Fruit fly (Drosophila melanogaster) whole organism, embryonic: ENCODE data around the gene SkpC.

Experiments
- Antp ChIP-seq: fragments of 200-800 bp; sonication (Bioruptor generic); optimal IDR thresholded peaks from 3 replicates; lab custom pipeline; 2016; ENCODE audit warnings: missing biosample characterization, missing genetic modification characterization
- CG10209 ChIP-seq: fragments of 200-800 bp; sonication (Bioruptor generic); optimal IDR thresholded peaks from 3 replicates; lab custom pipeline; 2017; ENCODE audit warnings: missing biosample characterization, mild to moderate bottlenecking, missing genetic modification characterization, missing genetic modification reagents
- CG10543 ChIP-seq: fragments of 200-800 bp; sonication (Bioruptor generic); optimal IDR thresholded peaks from 3 replicates; lab custom pipeline; 2017; ENCODE audit warnings: missing biosample characterization, mild to moderate bottlenecking, missing genetic modification characterization, moderate library complexity
- CG12219 ChIP-seq: fragments of 200-800 bp; sonication (Bioruptor generic); optimal IDR thresholded peaks from 3 replicates; lab custom pipeline; 2018; ENCODE audit warnings: missing biosample characterization, mild to moderate bottlenecking, missing genetic modification characterization
- CG12769 ChIP-seq: fragments of 200-800 bp; sonication (Bioruptor generic); optimal IDR thresholded peaks from 2 replicates; lab custom pipeline; 2019; ENCODE audit warnings: missing biosample characterization, mild to moderate bottlenecking, missing genetic modification characterization, moderate library complexity
- CG13424 ChIP-seq: fragments of 200-800 bp; sonication (Bioruptor generic); optimal IDR thresholded peaks from 2 replicates; lab custom pipeline; 2019; ENCODE audit warnings: missing biosample characterization, mild to moderate bottlenecking, missing genetic modification characterization, moderate library complexity
- CG1602 ChIP-seq: fragments of 200-800 bp; sonication (Bioruptor generic); optimal IDR thresholded peaks from 3 replicates; lab custom pipeline; 2016; ENCODE audit warnings: missing biosample characterization, missing genetic modification characterization
- CG16779 ChIP-seq: fragments of 200-800 bp; sonication (Bioruptor generic); IDR thresholded peaks from 2 replicates; pipeline ENCODE4 v1.3.6; 2022; ENCODE audit warnings: missing biosample characterization, missing genetic modification characterization
- CG17186 ChIP-seq: fragments of 200-800 bp; sonication (Bioruptor generic); optimal IDR thresholded peaks from 3 replicates; lab custom pipeline; 2017; ENCODE audit warnings: missing biosample characterization, missing genetic modification reagents, missing genetic modification characterization
- CG30020 ChIP-seq: fragments of 200-800 bp; optimal IDR thresholded peaks from 2 replicates; lab custom pipeline; 2019; ENCODE audit warnings: missing biosample characterization, mild to moderate bottlenecking, missing genetic modification characterization, moderate library complexity
- CG43689 ChIP-seq: fragments of 200-800 bp; sonication (Bioruptor generic); IDR thresholded peaks from 2 replicates; pipeline ENCODE4 v1.3.6; 2022; ENCODE audit warnings: missing biosample characterization, missing genetic modification characterization
- CG4820 ChIP-seq: fragments of 200-800 bp; sonication (Bioruptor generic); optimal IDR thresholded peaks from 3 replicates; lab custom pipeline; 2016; ENCODE audit warnings: missing biosample characterization, missing genetic modification characterization
- CG6175 ChIP-seq: fragments of 200-800 bp; sonication (Bioruptor generic); IDR thresholded peaks from 3 replicates; pipeline ENCODE4 v1.3.6; 2022; ENCODE audit warnings: missing biosample characterization, missing genetic modification characterization
- CG6854 ChIP-seq: fragments of 200-800 bp; sonication (Bioruptor generic); optimal IDR thresholded peaks from 3 replicates; lab custom pipeline; 2017; ENCODE audit warnings: missing biosample characterization, mild to moderate bottlenecking, missing genetic modification characterization
- CG7271 ChIP-seq: fragments of 200-800 bp; sonication (Bioruptor generic); optimal IDR thresholded peaks from 2 replicates; lab custom pipeline; 2018; ENCODE audit warnings: missing biosample characterization, mild to moderate bottlenecking, missing genetic modification characterization, moderate library complexity
- CG7556 ChIP-seq: fragments of 200-800 bp; sonication (Bioruptor generic); optimal IDR thresholded peaks from 2 replicates; lab custom pipeline; 2017; ENCODE audit warnings: missing biosample characterization, mild to moderate bottlenecking, missing genetic modification characterization
- CG7786 ChIP-seq: fragments of 200-800 bp; sonication (Bioruptor generic); optimal IDR thresholded peaks from 2 replicates; lab custom pipeline; 2016; ENCODE audit warnings: missing biosample characterization, missing genetic modification characterization
- CG8944 ChIP-seq: fragments of 200-800 bp; sonication (Bioruptor generic); optimal IDR thresholded peaks from 3 replicates; lab custom pipeline; 2016; ENCODE audit warnings: missing biosample characterization, missing genetic modification characterization
- CG9817 ChIP-seq: fragments of 200-800 bp; sonication (Bioruptor generic); optimal IDR thresholded peaks from 2 replicates; lab custom pipeline; 2018; ENCODE audit warnings: missing biosample characterization, mild to moderate bottlenecking, missing genetic modification characterization, moderate library complexity
- D ChIP-seq, 2 experiments: fragments of 200-800 bp in 1 of 2; fragments of >200 bp in 1 of 2; sonication (Bioruptor generic) in 1 of 2; optimal IDR thresholded peaks; 2 replicates in 1 of 2; 3 replicates in 1 of 2; lab custom pipeline; 2017; ENCODE audit warnings: mild to moderate bottlenecking in 1 of 2, missing biosample characterization in 1 of 2, missing genetic modification characterization in 1 of 2, missing genetic modification reagents in 1 of 2
- Elba2 ChIP-seq: fragments of 200-800 bp; sonication (Bioruptor generic); optimal IDR thresholded peaks from 3 replicates; lab custom pipeline; 2016; ENCODE audit warnings: missing biosample characterization, missing genetic modification characterization
- H15 ChIP-seq: fragments of 200-800 bp; sonication (Bioruptor generic); IDR thresholded peaks from 3 replicates; pipeline ENCODE4 v1.3.6; 2022; ENCODE audit warnings: missing biosample characterization, missing genetic modification characterization
- HLH54F ChIP-seq: fragments of 200-800 bp; sonication (Bioruptor generic); optimal IDR thresholded peaks from 3 replicates; lab custom pipeline; 2016; ENCODE audit warnings: missing biosample characterization, missing genetic modification characterization
- HLHmδ ChIP-seq: fragments of 200-800 bp; sonication (Bioruptor generic); optimal IDR thresholded peaks from 2 replicates; lab custom pipeline; 2018; ENCODE audit warnings: missing biosample characterization, mild to moderate bottlenecking, missing genetic modification characterization, moderate library complexity
- Rfx ChIP-seq: fragments of 200-800 bp; sonication (Bioruptor generic); IDR thresholded peaks from 2 replicates; pipeline ENCODE4 v1.3.6; 2022; ENCODE audit warnings: missing biosample characterization, missing genetic modification characterization
- Six4 ChIP-seq: fragments of 200-800 bp; sonication (Bioruptor generic); optimal IDR thresholded peaks from 2 replicates; lab custom pipeline; 2016; ENCODE audit warnings: missing biosample characterization, missing genetic modification characterization
- Sry-β ChIP-seq: fragments of 200-800 bp; sonication (Bioruptor generic); optimal IDR thresholded peaks from 2 replicates; lab custom pipeline; 2018; ENCODE audit warnings: missing biosample characterization, mild to moderate bottlenecking, missing genetic modification characterization, moderate library complexity
- Tbp ChIP-seq: fragments of >200 bp; optimal IDR thresholded peaks from 2 replicates; lab custom pipeline; 2018; ENCODE audit warnings: missing biosample characterization, missing genetic modification characterization
- Usf ChIP-seq: fragments of 200-800 bp; sonication (Bioruptor generic); optimal IDR thresholded peaks from 2 replicates; lab custom pipeline; 2017; ENCODE audit warnings: missing genotype, missing biosample characterization, missing genetic modification characterization
- Vsx1 ChIP-seq: fragments of 200-800 bp; sonication (Bioruptor generic); optimal IDR thresholded peaks from 2 replicates; lab custom pipeline; 2017; ENCODE audit warnings: missing biosample characterization, mild to moderate bottlenecking, missing genetic modification characterization, missing genetic modification reagents
- Xrp1 ChIP-seq: fragments of 200-800 bp; sonication (Bioruptor generic); IDR thresholded peaks from 2 replicates; pipeline ENCODE4 v1.3.6; 2022; ENCODE audit warnings: missing biosample characterization, missing genetic modification characterization
- crc ChIP-seq: fragments of 200-800 bp; sonication (Bioruptor generic); optimal IDR thresholded peaks from 2 replicates; lab custom pipeline; 2016; ENCODE audit warnings: missing biosample characterization, missing genetic modification characterization
- cwo ChIP-seq: fragments of 200-800 bp; sonication (Bioruptor generic); optimal IDR thresholded peaks from 3 replicates; lab custom pipeline; 2017; ENCODE audit warnings: missing biosample characterization, missing genetic modification characterization, mild to moderate bottlenecking, moderate library complexity, missing genetic modification reagents
- exex ChIP-seq: fragments of 200-800 bp; sonication (Bioruptor generic); optimal IDR thresholded peaks from 4 replicates; lab custom pipeline; 2018; ENCODE audit warnings: missing biosample characterization, mild to moderate bottlenecking, missing genetic modification characterization, moderate library complexity
- gfzf ChIP-seq: fragments of 200-800 bp; sonication (Bioruptor generic); optimal IDR thresholded peaks from 2 replicates; lab custom pipeline; 2016; ENCODE audit warnings: missing biosample characterization, mild to moderate bottlenecking, missing genetic modification characterization, moderate library complexity
- insv ChIP-seq, 2 experiments: fragments of 200-800 bp; sonication (Bioruptor generic); optimal IDR thresholded peaks; 3 replicates each; lab custom pipeline; 2016 to 2018; ENCODE audit warnings: missing biosample characterization in 2 of 2, missing genetic modification characterization in 2 of 2
- ken ChIP-seq: fragments of 200-800 bp; sonication (Bioruptor generic); IDR thresholded peaks from 3 replicates; pipeline ENCODE4 v1.3.6; 2022; ENCODE audit warnings: missing biosample characterization, missing genetic modification characterization
- lab ChIP-seq: fragments of 200-800 bp; sonication (Bioruptor generic); optimal IDR thresholded peaks from 3 replicates; lab custom pipeline; 2017; ENCODE audit warnings: missing biosample characterization, missing genetic modification characterization, mild to moderate bottlenecking, moderate library complexity, missing genetic modification reagents
- luna ChIP-seq: fragments of 200-800 bp; sonication (Bioruptor generic); optimal IDR thresholded peaks from 2 replicates; lab custom pipeline; 2016; ENCODE audit warnings: missing biosample characterization, missing genetic modification characterization
- maf-S ChIP-seq: fragments of 200-800 bp; sonication (Bioruptor generic); optimal IDR thresholded peaks from 2 replicates; lab custom pipeline; 2016; ENCODE audit warnings: missing biosample characterization, missing genetic modification characterization
- peb ChIP-seq: fragments of 200-800 bp; sonication (Bioruptor generic); IDR thresholded peaks from 2 replicates; pipeline ENCODE4 v1.3.6; 2022; ENCODE audit warnings: missing biosample characterization, missing genetic modification characterization
- pita ChIP-seq: fragments of 200-800 bp; sonication (Bioruptor generic); optimal IDR thresholded peaks from 2 replicates; lab custom pipeline; 2017; ENCODE audit warnings: missing biosample characterization, mild to moderate bottlenecking, missing genetic modification characterization
- sens ChIP-seq: fragments of 200-800 bp; sonication (Bioruptor generic); peaks from one replicate; lab custom pipeline; 2016; ENCODE audit warnings: missing biosample characterization, missing genetic modification characterization
- shn ChIP-seq: fragments of 200-800 bp; sonication (Bioruptor generic); optimal IDR thresholded peaks from 3 replicates; lab custom pipeline; 2016; ENCODE audit warnings: missing biosample characterization, missing genetic modification characterization
- sr ChIP-seq: fragments of 200-800 bp; sonication (Bioruptor generic); IDR thresholded peaks from 3 replicates; pipeline ENCODE4 v1.3.6; 2022; ENCODE audit warnings: missing biosample characterization, missing genetic modification characterization
- trem ChIP-seq: fragments of 200-800 bp; optimal IDR thresholded peaks from 3 replicates; lab custom pipeline; 2019; ENCODE audit warnings: missing biosample characterization, mild to moderate bottlenecking, missing genetic modification characterization, moderate library complexity
- twi ChIP-seq: fragments of 200-800 bp; optimal IDR thresholded peaks from 2 replicates; lab custom pipeline; 2019; ENCODE audit warnings: missing biosample characterization, mild to moderate bottlenecking, missing genetic modification characterization, moderate library complexity
- unc-4 ChIP-seq: fragments of 200-800 bp; sonication (Bioruptor generic); IDR thresholded peaks from 2 replicates; pipeline ENCODE4 v1.3.6; 2022; ENCODE audit warnings: missing biosample characterization, missing genetic modification characterization; ENCODE audit not compliant: partially characterized antibody
- yki ChIP-seq: fragments of >200 bp; optimal IDR thresholded peaks from 3 replicates; lab custom pipeline; 2018

SkpC gene

dm6 chrX:19851095-19851988 is 35.5 kb downstream of the SkpC start (continued):
- no peak for TF ChIP-seq CG17186
- TF ChIP-seq CG10543 (GFP tag; lab: Kevin White, UChicago): no peak
- TF ChIP-seq peb (GFP tag; lab: Robert Waterston, UW): no peak
- TF ChIP-seq CG7786: no peak
- no peak for TF ChIP-seq CG12769 (tag; lab: Kevin White, UChicago)
- no peak for TF ChIP-seq CG43689 (GFP tag; lab: Robert Waterston, UW)
- TF ChIP-seq Six4 (GFP tag; lab: Kevin White, UChicago): no peak
- peak; percentile 54 to 94 for TF ChIP-seq insv (GFP tag; optimal IDR thresholded peaks at IDR 0.05; lab: Kevin White, UChicago)
- TF ChIP-seq twi (tag; lab: Kevin White, UChicago): no peak
- TF ChIP-seq luna (GFP tag; lab: Kevin White, UChicago): no peak
- no peak for TF ChIP-seq CG8944 (GFP tag; lab: Kevin White, UChicago)
- TF ChIP-seq crc (GFP tag; lab: Kevin White, UChicago): no peak
- no peak for TF ChIP-seq CG13424 (tag; lab: Kevin White, UChicago)
- TF ChIP-seq D (optimal IDR thresholded peaks at IDR 0.05; lab: Kevin White, UChicago): peak; percentile 21
- TF ChIP-seq D (GFP tag; optimal IDR thresholded peaks at IDR 0.05; lab: Kevin White, UChicago): no peak
- no peak for TF ChIP-seq shn (GFP tag; lab: Kevin White, UChicago)
- TF ChIP-seq Vsx1 (GFP tag; lab: Kevin White, UChicago): no peak
- TF ChIP-seq lab: no peak
- no peak for TF ChIP-seq CG7271 (tag; lab: Kevin White, UChicago)
- TF ChIP-seq yki: peak; percentile 57
- no peak for TF ChIP-seq CG1602 (GFP tag; lab: Kevin White, UChicago)
- TF ChIP-seq CG6854 (GFP tag; lab: Kevin White, UChicago): no peak
- no peak for TF ChIP-seq Rfx (GFP tag; lab: Robert Waterston, UW)
- TF ChIP-seq CG7556 (GFP tag; lab: Kevin White, UChicago): no peak
- no peak for TF ChIP-seq unc-4 (GFP tag; lab: Robert Waterston, UW)
- no peak for TF ChIP-seq trem (tag; lab: Kevin White, UChicago)
- no peak for TF ChIP-seq gfzf (GFP tag; lab: Kevin White, UChicago)
- no peak for TF ChIP-seq CG12219
- no peak for TF ChIP-seq maf-S (GFP tag; lab: Kevin White, UChicago)
- no peak for TF ChIP-seq Usf (GFP tag; lab: Kevin White, UChicago)
- TF ChIP-seq Sry-β (GFP tag; lab: Kevin White, UChicago): no peak
- no peak for TF ChIP-seq CG9817 (tag; lab: Kevin White, UChicago)
- TF ChIP-seq Antp (GFP tag; lab: Kevin White, UChicago): no peak
- no peak for TF ChIP-seq HLH54F
- TF ChIP-seq CG30020 (tag; lab: Kevin White, UChicago): no peak
- no peak for TF ChIP-seq Xrp1
- no peak for TF ChIP-seq H15
- TF ChIP-seq exex (tag; lab: Kevin White, UChicago): no peak
- no peak for TF ChIP-seq CG4820 (GFP tag; lab: Kevin White, UChicago)
- no peak for TF ChIP-seq pita
- no peak for TF ChIP-seq CG10209 (GFP tag; lab: Kevin White, UChicago)
- TF ChIP-seq cwo (GFP tag; lab: Kevin White, UChicago): no peak
- peak; percentile 74 for TF ChIP-seq Elba2 (GFP tag; lab: Kevin White, UChicago)
- TF ChIP-seq sens: peak; percentile 83
- no peak for TF ChIP-seq HLHmδ (GFP tag; lab: Kevin White, UChicago)
- TF ChIP-seq sr (GFP tag; lab: Robert Waterston, UW): peak; percentile 96
- 0 out of 3 replicates have a peak, but pooled peaks have one; percentile 47 for TF ChIP-seq ken (GFP tag; lab: Robert Waterston, UW)
- no peak for TF ChIP-seq CG16779
- TF ChIP-seq CG6175: no peak
- TF ChIP-seq Tbp (GFP tag; lab: Kevin White, UChicago): no peak
